Worm (Caenorhabditis elegans) whole organism, midembryonic: ENCODE measurements around the gene K07E3.1.

Experiments used
- T22C8.4 ChIP-seq: fragments of 200-800 bp; sonication (Bioruptor generic); IDR thresholded peaks from 2 replicates; pipeline ENCODE4 v1.3.6; 2022; ENCODE audit warnings: missing genetic modification characterization, missing compliant biosample characterization
- flt-1 ChIP-seq: fragments of 200-800 bp; sonication (Bioruptor generic); IDR thresholded peaks from 2 replicates; pipeline ENCODE4 v1.3.6; 2022; ENCODE audit warnings: missing genetic modification characterization, missing compliant biosample characterization

ce11 chrX:8150621-8151020, 40.4 kb downstream of the K07E3.1 start, which contains the start of gene F22F1.2:
- TF ChIP-seq flt-1 (GFP tag; lab: Robert Waterston, UW), result no peak
- no peak for TF ChIP-seq T22C8.4 (GFP tag; lab: Robert Waterston, UW)
